Fruit fly (Drosophila melanogaster): ENCODE data around the gene Tango10.

Tango10 gene

dm6 chrX:11715263-11715659 is 4.8 kb upstream of the Tango10 start, which contains the start of gene Amun (continued):
- TF ChIP-seq Dad (GFP tag; optimal IDR thresholded peaks at IDR 0.05) (no peak), Ssrp (tag; optimal IDR thresholded peaks at IDR 0.05) (peak; percentile 21), Kr (GFP tag; optimal IDR thresholded peaks at IDR 0.05) (no peak), so (GFP tag; IDR thresholded peaks at IDR 0.05) (no peak), insv (GFP tag; optimal IDR thresholded peaks at IDR 0.05) (no peak), CG15601 (tag; optimal IDR thresholded peaks at IDR 0.05) (no peak), CG11093 (GFP tag; IDR thresholded peaks at IDR 0.05) (no peak), CG14965 (GFP tag; optimal IDR thresholded peaks at IDR 0.05; ENCODE audit: borderline replicate concordance) (no peak), tin (GFP tag; optimal IDR thresholded peaks at IDR 0.05) (no peak), BtbVII (GFP tag; optimal IDR thresholded peaks at IDR 0.05) (no peak), Awh (GFP tag; IDR thresholded peaks at IDR 0.05) (no peak), CG32532 (GFP tag; IDR thresholded peaks at IDR 0.05) (peak; percentile 71), Dek (tag; optimal IDR thresholded peaks at IDR 0.05) (no peak), grau (tag; optimal IDR thresholded peaks at IDR 0.05) (no peak), fu2 (GFP tag; optimal IDR thresholded peaks at IDR 0.05) (peak; percentile 15), ind (GFP tag; optimal IDR thresholded peaks at IDR 0.05) (peak; percentile 39), CG10462 (GFP tag; optimal IDR thresholded peaks at IDR 0.05) (no peak), rib (GFP tag; IDR thresholded peaks at IDR 0.05) (no peak), Hr39 (optimal IDR thresholded peaks at IDR 0.05) (no peak), CG2199 (GFP tag; IDR thresholded peaks at IDR 0.05) (no peak), croc (GFP tag; conservative IDR thresholded peaks at IDR 0.05) (no peak), CG13894 (tag; optimal IDR thresholded peaks at IDR 0.05) (no peak), PHDP (tag; optimal IDR thresholded peaks at IDR 0.05) (no peak), CG31441 (GFP tag; IDR thresholded peaks at IDR 0.05) (no peak), bbx (GFP tag; IDR thresholded peaks at IDR 0.05; ENCODE audit: partially characterized antibody) (no peak), Doc2 (GFP tag; IDR thresholded peaks at IDR 0.05) (no peak), mam (GFP tag; optimal IDR thresholded peaks at IDR 0.05) (peak; percentile 55), B-H2 (GFP tag; optimal IDR thresholded peaks at IDR 0.05) (no peak), toy (GFP tag; IDR thresholded peaks at IDR 0.05) (no peak), Mrtf (GFP tag; IDR thresholded peaks at IDR 0.05) (peak; percentile 58; the same call in 2 of the 3 replicates), CG17359 (tag; optimal IDR thresholded peaks at IDR 0.05) (no peak), Bteb2 (GFP tag; optimal IDR thresholded peaks at IDR 0.05) (no peak), zfh1 (GFP tag; IDR thresholded peaks at IDR 0.05) (peak; percentile 27; the same call in 2 of the 3 replicates), chn (GFP tag; optimal IDR thresholded peaks at IDR 0.05) (no peak), jing (GFP tag; optimal IDR thresholded peaks at IDR 0.05) (peak; percentile 15), tx (GFP tag; optimal IDR thresholded peaks at IDR 0.05) (no peak), pan (optimal IDR thresholded peaks at IDR 0.05) (no peak), pan (GFP tag; optimal IDR thresholded peaks at IDR 0.05 in 1 of 2, IDR thresholded peaks at IDR 0.05 in 1 of 2) (peak in 1 of 2 experiments; percentile 17), fru (optimal IDR thresholded peaks at IDR 0.05) (no peak), nerfin-1 (tag; optimal IDR thresholded peaks at IDR 0.05) (no peak), CG13624 (GFP tag; optimal IDR thresholded peaks at IDR 0.05) (peak; percentile 21), da (GFP tag; optimal IDR thresholded peaks at IDR 0.05) (no peak), CG4328 (GFP tag; optimal IDR thresholded peaks at IDR 0.05) (no peak), Dbx (GFP tag; IDR thresholded peaks at IDR 0.05) (peak; percentile 7; the same call in 1 of the 3 replicates), CG6765 (GFP tag; optimal IDR thresholded peaks at IDR 0.05) (no peak), Atf3 (GFP tag; optimal IDR thresholded peaks at IDR 0.05) (peak; percentile 2), Sox102F (GFP tag; optimal IDR thresholded peaks at IDR 0.05) (peak; percentile 7), CG8089 (GFP tag; optimal IDR thresholded peaks at IDR 0.05) (no peak), peb (GFP tag; IDR thresholded peaks at IDR 0.05) (no peak), CG8944 (GFP tag; optimal IDR thresholded peaks at IDR 0.05) (peak; percentile 21), CG9932 (GFP tag; IDR thresholded peaks at IDR 0.05) (peak; percentile 64), CG15514 (GFP tag; optimal IDR thresholded peaks at IDR 0.05) (peak; percentile 39), nmo (GFP tag; optimal IDR thresholded peaks at IDR 0.05) (no peak)
